Fruit fly (Drosophila melanogaster): Measurements from ENCODE around the gene Ufd4.
A peak's percentile ranks its signal among the peaks of the same experiment; 100 is the strongest.

Ufd4 gene

dm6 chr2L:10320174-10320775, 28.1 kb upstream of the Ufd4 start:
- TF ChIP-seq net (GFP tag; optimal IDR thresholded peaks at IDR 0.05) = no peak
- TF ChIP-seq topi (GFP tag; optimal IDR thresholded peaks at IDR 0.05) = no peak
- peak; percentile 94 for TF ChIP-seq vri (GFP tag; optimal IDR thresholded peaks at IDR 0.05)
- no peak for TF ChIP-seq CG16779 (tag; optimal IDR thresholded peaks at IDR 0.05)
- no peak for TF ChIP-seq fkh (GFP tag; optimal IDR thresholded peaks at IDR 0.05)
- TF ChIP-seq fd59A (GFP tag; optimal IDR thresholded peaks at IDR 0.05) = no peak
- no peak for TF ChIP-seq CG6792 (GFP tag; optimal IDR thresholded peaks at IDR 0.05)
- TF ChIP-seq Eip93F (GFP tag; optimal IDR thresholded peaks at IDR 0.05) = peak; percentile 27

dm6 chr2L:10315888-10316287, 23.7 kb upstream of the Ufd4 start:
- TF ChIP-seq cyc (GFP tag; optimal IDR thresholded peaks at IDR 0.05) = no peak

dm6 chr2L:10314327-10315210, 22.4 kb upstream of the Ufd4 start, which contains the start of the genes Usp14 and CG4972:
Gene Usp14, minus strand, starts transcription at chr2L:10314396.
Gene CG4972, plus strand, starts transcription at chr2L:10314792.
- TF ChIP-seq CG11902 (GFP tag; optimal IDR thresholded peaks at IDR 0.05) (no peak), topi (GFP tag; optimal IDR thresholded peaks at IDR 0.05) (peak; percentile 26), ss (GFP tag; optimal IDR thresholded peaks at IDR 0.05) (no peak), esn (GFP tag; optimal IDR thresholded peaks at IDR 0.05) (peak; percentile 6), Sox14 (GFP tag; optimal IDR thresholded peaks at IDR 0.05) (peak; percentile 21), CG3032 (tag; optimal IDR thresholded peaks at IDR 0.05) (peak; percentile 34), fkh (GFP tag; optimal IDR thresholded peaks at IDR 0.05) (peak; percentile 25), cyc (GFP tag; optimal IDR thresholded peaks at IDR 0.05) (peak; percentile 22)

- TF ChIP-seq Eip93F (GFP tag; optimal IDR thresholded peaks at IDR 0.05) = no peak
- peak; percentile 69 for TF ChIP-seq fkh (GFP tag; optimal IDR thresholded peaks at IDR 0.05)
These were observed 19.7 kb upstream of the Ufd4 start for dm6 chr2L:10311822-10312221.

dm6 chr2L:10310614-10311382, 18.6 kb upstream of the Ufd4 start, which contains the start of gene Cdk5alpha:
Gene Cdk5alpha, minus strand, starts transcription at chr2L:10310956.
- no peak for TF ChIP-seq CG8119 (GFP tag; IDR thresholded peaks at IDR 0.05)
- TF ChIP-seq esn (GFP tag; optimal IDR thresholded peaks at IDR 0.05) = peak; percentile 3
- TF ChIP-seq topi (GFP tag; optimal IDR thresholded peaks at IDR 0.05) = peak; percentile 1

- TF ChIP-seq cyc (GFP tag; optimal IDR thresholded peaks at IDR 0.05) (peak; percentile 55), ss (GFP tag; optimal IDR thresholded peaks at IDR 0.05) (peak in 1 of 2 experiments; percentile 77), CG6163 (GFP tag; IDR thresholded peaks at IDR 0.05) (peak; percentile 79; the same call in 2 of the 3 replicates), CG9139 (GFP tag; optimal IDR thresholded peaks at IDR 0.05) (peak; percentile 26), Hr39 (GFP tag; optimal IDR thresholded peaks at IDR 0.05) (no peak), achi (GFP tag; optimal IDR thresholded peaks at IDR 0.05) (peak; percentile 78), Eip75B (GFP tag; optimal IDR thresholded peaks at IDR 0.05) (peak; percentile 58), Ets96B (tag; optimal IDR thresholded peaks at IDR 0.05) (peak; percentile 77), eg (GFP tag; IDR thresholded peaks at IDR 0.05) (no peak; the same call in 2 of the 3 replicates), net (GFP tag; optimal IDR thresholded peaks at IDR 0.05) (no peak), CG16779 (tag; optimal IDR thresholded peaks at IDR 0.05) (no peak), Sox102F (GFP tag; optimal IDR thresholded peaks at IDR 0.05) (peak; percentile 75), CG6276 (GFP tag; optimal IDR thresholded peaks at IDR 0.05) (no peak), CG10631 (GFP tag; optimal IDR thresholded peaks at IDR 0.05) (peak; percentile 80), CG1621 (tag; optimal IDR thresholded peaks at IDR 0.05) (no peak), CG3032 (tag; optimal IDR thresholded peaks at IDR 0.05) (peak; percentile 74), acj6 (GFP tag; optimal IDR thresholded peaks at IDR 0.05) (peak; percentile 74), CG6854 (GFP tag; optimal IDR thresholded peaks at IDR 0.05) (peak; percentile 46), fd85E (GFP tag; optimal IDR thresholded peaks at IDR 0.05) (no peak), OdsH (GFP tag; optimal IDR thresholded peaks at IDR 0.05) (peak; percentile 77), CG8119 (GFP tag; IDR thresholded peaks at IDR 0.05) (peak; percentile 74; the same call in 2 of the 3 replicates), CG31627 (GFP tag; optimal IDR thresholded peaks at IDR 0.05) (peak; percentile 51), CG15336 (GFP tag; IDR thresholded peaks at IDR 0.05) (peak; percentile 87), svp (GFP tag) (no peak), Blimp-1 (GFP tag; optimal IDR thresholded peaks at IDR 0.05) (peak; percentile 56)
These were observed 14.5 kb upstream of the Ufd4 start, which contains the start of the genes CG5390 and CG4968 for dm6 chr2L:10306518-10307260. Gene CG5390, minus strand, starts transcription at chr2L:10306594. Gene CG4968, plus strand, starts transcription at chr2L:10306922.

All from whole organism, prepupa.